Worm (Caenorhabditis elegans) whole organism, L4 larva: ENCODE data around the gene sel-1.

Experiments used
- aly-2 ChIP-seq: sonication (generic microtip); optimal IDR thresholded peaks from 2 replicates; lab custom pipeline; 2018; ENCODE audit warnings: missing biosample characterization, missing genetic modification characterization
- hif-1 ChIP-seq, 2 experiments: sonication (generic microtip); optimal IDR thresholded peaks; 2 replicates each; lab custom pipeline; 2016 to 2017; ENCODE audit warnings: missing compliant biosample characterization in 2 of 2, missing genetic modification characterization in 2 of 2, missing genetic modification reagents in 2 of 2, missing genotype in 2 of 2, mild to moderate bottlenecking in 1 of 2
- skn-1 ChIP-seq: fragments of 150-350 bp; optimal IDR thresholded peaks from 2 replicates; lab custom pipeline; 2014; ENCODE audit warnings: missing biosample characterization, missing genetic modification characterization
- ztf-11 ChIP-seq: fragments of 150-350 bp; optimal IDR thresholded peaks from 2 replicates; lab custom pipeline; 2014; ENCODE audit warnings: missing biosample characterization, missing genetic modification characterization

ce11 chrV:12576495-12576947 lies 16.0 kb downstream of the sel-1 start, which contains the start of gene grl-23:
- TF ChIP-seq aly-2 (tag; lab: Kevin White, UChicago) (no peak), ztf-11 (tag; lab: Kevin White, UChicago) (no peak), hif-1 (tag; optimal IDR thresholded peaks at IDR 0.05; lab: Kevin White, UChicago) (no peak), skn-1 (tag; lab: Kevin White, UChicago) (no peak)
